Fruit fly (Drosophila melanogaster) whole organism, adult: ENCODE data around the gene CG18178.
A peak's percentile ranks its signal among the peaks of the same experiment; 100 is the strongest.

Experiments used
- CG12768 ChIP-seq: fragments of 200-800 bp; sonication (Bioruptor generic); optimal IDR thresholded peaks from 2 replicates; lab custom pipeline; 2017; ENCODE audit warnings: missing biosample characterization, missing genetic modification characterization, mild to moderate bottlenecking, moderate library complexity, missing genetic modification reagents
- CG33017 ChIP-seq: fragments of 200-800 bp; sonication (Bioruptor generic); optimal IDR thresholded peaks from 2 replicates; lab custom pipeline; 2018; ENCODE audit warnings: missing biosample characterization, mild to moderate bottlenecking, missing genetic modification characterization, moderate library complexity
- Hr96 ChIP-seq: fragments of 200-800 bp; sonication (Bioruptor generic); optimal IDR thresholded peaks from 2 replicates; lab custom pipeline; 2016; ENCODE audit warnings: missing biosample characterization, missing genetic modification characterization
- Mnt ChIP-seq: fragments of 200-800 bp; sonication (Bioruptor generic); optimal IDR thresholded peaks from 2 replicates; lab custom pipeline; 2016; ENCODE audit warnings: missing biosample characterization, mild to moderate bottlenecking, missing genetic modification characterization
- bab1 ChIP-seq: fragments of 200-800 bp; sonication (Bioruptor generic); optimal IDR thresholded peaks from 3 replicates; lab custom pipeline; 2019; ENCODE audit warnings: missing biosample characterization, mild to moderate bottlenecking, missing genetic modification characterization, moderate library complexity
- cnc ChIP-seq, 2 experiments: fragments of >200 bp; optimal IDR thresholded peaks; 2 replicates each; lab custom pipeline; 2017
- kay ChIP-seq: fragments of 200-800 bp; sonication (Bioruptor generic); peaks from one replicate; lab custom pipeline; 2016; ENCODE audit warnings: missing biosample characterization, missing genetic modification characterization, borderline replicate concordance

DNA sequence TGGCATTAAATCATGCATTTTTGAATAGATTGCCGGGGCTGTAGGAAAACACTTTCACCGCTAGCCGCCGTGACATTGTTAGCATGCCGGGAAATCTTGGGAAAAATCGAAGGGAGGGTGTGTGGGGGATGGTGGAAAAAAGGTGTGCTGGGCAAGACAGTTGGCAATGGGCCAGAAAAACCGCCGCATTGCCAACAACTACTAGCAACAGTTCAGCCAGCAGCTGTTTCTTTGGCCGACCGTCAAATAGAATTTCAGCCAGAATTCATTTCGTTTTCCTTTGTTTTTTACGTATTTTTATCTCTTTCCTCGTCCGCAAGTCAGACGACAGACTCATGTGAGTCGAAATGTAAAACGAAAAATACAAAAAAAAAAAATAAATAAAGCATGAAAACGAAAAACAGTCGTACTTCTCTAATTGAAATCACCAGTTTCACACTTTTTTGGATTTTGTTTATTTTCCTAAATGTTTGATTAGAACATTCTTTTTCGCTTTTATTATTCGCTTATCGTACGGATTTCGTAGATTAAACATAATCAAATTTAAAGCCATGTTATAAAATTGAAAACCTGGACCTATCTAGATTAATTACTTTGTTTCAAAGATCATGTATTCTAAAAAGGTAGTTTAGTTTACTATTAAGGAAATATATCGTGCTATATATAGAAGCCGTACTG, 28.0 kb downstream of the CG18178 start:
- peak; percentile 48 for TF ChIP-seq bab1 (GFP tag; lab: Kevin White, UChicago)
- peak; percentile 53 for TF ChIP-seq Hr96 (GFP tag; lab: Kevin White, UChicago)
- TF ChIP-seq kay (GFP tag; lab: Kevin White, UChicago): peak; percentile 83
- no peak for TF ChIP-seq CG12768
- TF ChIP-seq CG33017 (tag; lab: Kevin White, UChicago): peak; percentile 77
- peak; percentile 37 for TF ChIP-seq Mnt (GFP tag; lab: Kevin White, UChicago)
- no peak for TF ChIP-seq cnc (optimal IDR thresholded peaks at IDR 0.05; lab: Kevin White, UChicago)
